Worm (Caenorhabditis elegans): Measurements from ENCODE around the gene srd-39.

ce11 chrX:13249102-13249501, 51.3 kb downstream of the srd-39 start:
- no peak for TF ChIP-seq tab-1 (GFP tag; IDR thresholded peaks at IDR 0.05)
- no peak for TF ChIP-seq ztf-23 (GFP tag; IDR thresholded peaks at IDR 0.05)
- no peak for TF ChIP-seq ztf-29 (GFP tag; IDR thresholded peaks at IDR 0.05)
- no peak for TF ChIP-seq T22C8.4 (GFP tag; IDR thresholded peaks at IDR 0.05)
- TF ChIP-seq flt-1 (GFP tag; IDR thresholded peaks at IDR 0.05): no peak
